Fruit fly (Drosophila melanogaster) whole organism, embryonic: ENCODE data around the gene Coa8.

Experiments used
- Adf1 ChIP-seq: fragments of 200-800 bp; sonication (Bioruptor generic); IDR thresholded peaks from 2 replicates; pipeline ENCODE4 v1.3.6; 2022; ENCODE audit warnings: missing biosample characterization, missing genetic modification characterization
- CG10543 ChIP-seq: fragments of 200-800 bp; sonication (Bioruptor generic); optimal IDR thresholded peaks from 3 replicates; lab custom pipeline; 2017; ENCODE audit warnings: missing biosample characterization, mild to moderate bottlenecking, missing genetic modification characterization, moderate library complexity
- CG13424 ChIP-seq: fragments of 200-800 bp; sonication (Bioruptor generic); optimal IDR thresholded peaks from 2 replicates; lab custom pipeline; 2019; ENCODE audit warnings: missing biosample characterization, mild to moderate bottlenecking, missing genetic modification characterization, moderate library complexity
- CG13624 ChIP-seq: fragments of 200-800 bp; sonication (Bioruptor generic); optimal IDR thresholded peaks from 2 replicates; lab custom pipeline; 2016; ENCODE audit warnings: missing biosample characterization, missing genetic modification characterization
- CG15269 ChIP-seq: fragments of 200-800 bp; sonication (Bioruptor generic); optimal IDR thresholded peaks from 2 replicates; lab custom pipeline; 2018; ENCODE audit warnings: missing biosample characterization, mild to moderate bottlenecking, missing genetic modification characterization, moderate library complexity
- CG16863 ChIP-seq: fragments of 200-800 bp; sonication (Bioruptor generic); optimal IDR thresholded peaks from 3 replicates; lab custom pipeline; 2016; ENCODE audit warnings: missing biosample characterization, missing genetic modification characterization
- CG17359 ChIP-seq: fragments of 200-800 bp; sonication (Bioruptor generic); optimal IDR thresholded peaks from 3 replicates; lab custom pipeline; 2018; ENCODE audit warnings: missing biosample characterization, mild to moderate bottlenecking, missing genetic modification characterization, moderate library complexity
- CG1832 ChIP-seq: fragments of 200-800 bp; sonication (Bioruptor generic); optimal IDR thresholded peaks from 2 replicates; lab custom pipeline; 2017; ENCODE audit warnings: missing biosample characterization, mild to moderate bottlenecking, missing genetic modification characterization, inconsistent platforms
- CG2199 ChIP-seq: fragments of 200-800 bp; sonication (Bioruptor generic); IDR thresholded peaks from 3 replicates; pipeline ENCODE4 v1.3.6; 2022; ENCODE audit warnings: missing biosample characterization, missing genetic modification characterization
- CG31388 ChIP-seq: fragments of 200-800 bp; sonication (Bioruptor generic); optimal IDR thresholded peaks from 2 replicates; lab custom pipeline; 2016; ENCODE audit warnings: missing biosample characterization, missing genetic modification characterization
- CG32532 ChIP-seq: fragments of 200-800 bp; sonication (Bioruptor generic); IDR thresholded peaks from 2 replicates; pipeline ENCODE4 v1.3.6; 2022; ENCODE audit warnings: missing biosample characterization, missing genetic modification characterization
- CG34422 ChIP-seq: fragments of 200-800 bp; sonication (Bioruptor generic); IDR thresholded peaks from 3 replicates; pipeline ENCODE4 v1.3.6; 2022; ENCODE audit warnings: missing biosample characterization, missing genetic modification characterization
- CG4820 ChIP-seq: fragments of 200-800 bp; sonication (Bioruptor generic); optimal IDR thresholded peaks from 3 replicates; lab custom pipeline; 2016; ENCODE audit warnings: missing biosample characterization, missing genetic modification characterization
- CG6689 ChIP-seq: fragments of 200-800 bp; sonication (Bioruptor generic); IDR thresholded peaks from 2 replicates; pipeline ENCODE4 v1.3.6; 2022; ENCODE audit warnings: missing biosample characterization, missing genetic modification characterization
- CG7271 ChIP-seq: fragments of 200-800 bp; sonication (Bioruptor generic); optimal IDR thresholded peaks from 2 replicates; lab custom pipeline; 2018; ENCODE audit warnings: missing biosample characterization, mild to moderate bottlenecking, missing genetic modification characterization, moderate library complexity
- Dek ChIP-seq: fragments of 200-800 bp; sonication (Bioruptor generic); optimal IDR thresholded peaks from 3 replicates; lab custom pipeline; 2019; ENCODE audit warnings: missing biosample characterization, mild to moderate bottlenecking, missing genetic modification characterization, moderate library complexity
- ERR ChIP-seq: fragments of 200-800 bp; sonication (Bioruptor generic); optimal IDR thresholded peaks from 2 replicates; lab custom pipeline; 2016; ENCODE audit warnings: missing biosample characterization, missing genetic modification characterization
- Ets65A ChIP-seq: fragments of 200-800 bp; sonication (Bioruptor generic); peaks from one replicate; lab custom pipeline; 2016; ENCODE audit warnings: missing biosample characterization, missing genetic modification characterization
- Hsf ChIP-seq: fragments of 200-800 bp; sonication (Bioruptor generic); optimal IDR thresholded peaks from 3 replicates; lab custom pipeline; 2016; ENCODE audit warnings: missing biosample characterization, missing genetic modification characterization
- MTF-1 ChIP-seq: fragments of 200-800 bp; sonication (Bioruptor generic); optimal IDR thresholded peaks from 2 replicates; lab custom pipeline; 2018; ENCODE audit warnings: missing biosample characterization, mild to moderate bottlenecking, missing genetic modification characterization, borderline replicate concordance
- Mad ChIP-seq: fragments of 200-800 bp; sonication (Bioruptor generic); optimal IDR thresholded peaks from 2 replicates; lab custom pipeline; 2016; ENCODE audit warnings: missing biosample characterization, missing genetic modification characterization
- Mrtf ChIP-seq: fragments of 200-800 bp; sonication (Bioruptor generic); IDR thresholded peaks from 3 replicates; pipeline ENCODE4 v1.3.6; 2022; ENCODE audit warnings: missing biosample characterization, missing genetic modification characterization
- Optix ChIP-seq: fragments of 200-800 bp; sonication (Bioruptor generic); IDR thresholded peaks from 3 replicates; pipeline ENCODE4 v1.3.6; 2022; ENCODE audit warnings: missing biosample characterization, missing genetic modification characterization
- Ptx1 ChIP-seq: fragments of 200-800 bp; sonication (Bioruptor generic); IDR thresholded peaks from 2 replicates; pipeline ENCODE4 v1.3.6; 2022; ENCODE audit warnings: missing biosample characterization, missing genetic modification characterization
- Sry-β ChIP-seq: fragments of 200-800 bp; sonication (Bioruptor generic); optimal IDR thresholded peaks from 2 replicates; lab custom pipeline; 2018; ENCODE audit warnings: missing biosample characterization, mild to moderate bottlenecking, missing genetic modification characterization, moderate library complexity
- abd-A ChIP-seq: fragments of 200-800 bp; sonication (Bioruptor generic); optimal IDR thresholded peaks from 3 replicates; lab custom pipeline; 2019; ENCODE audit warnings: missing biosample characterization, mild to moderate bottlenecking, missing genetic modification characterization, moderate library complexity
- al ChIP-seq: fragments of 200-800 bp; sonication (Bioruptor generic); IDR thresholded peaks from 2 replicates; pipeline ENCODE4 v1.3.6; 2022; ENCODE audit warnings: missing biosample characterization, missing genetic modification characterization
- ase ChIP-seq: fragments of 200-800 bp; sonication (Bioruptor generic); IDR thresholded peaks from 3 replicates; pipeline ENCODE4 v1.3.6; 2022; ENCODE audit warnings: missing biosample characterization, missing genetic modification characterization
- da ChIP-seq: fragments of 200-800 bp; sonication (Bioruptor generic); optimal IDR thresholded peaks from 2 replicates; lab custom pipeline; 2016; ENCODE audit warnings: missing biosample characterization, missing genetic modification characterization
- dimm ChIP-seq: fragments of 200-800 bp; sonication (Bioruptor generic); IDR thresholded peaks from 2 replicates; pipeline ENCODE4 v1.3.6; 2022; ENCODE audit warnings: missing biosample characterization, missing genetic modification characterization
- ems ChIP-seq: fragments of 200-800 bp; sonication (Bioruptor generic); optimal IDR thresholded peaks from 3 replicates; lab custom pipeline; 2016; ENCODE audit warnings: missing biosample characterization, missing genetic modification characterization
- exex ChIP-seq: fragments of 200-800 bp; sonication (Bioruptor generic); optimal IDR thresholded peaks from 4 replicates; lab custom pipeline; 2018; ENCODE audit warnings: missing biosample characterization, mild to moderate bottlenecking, missing genetic modification characterization, moderate library complexity
- eyg ChIP-seq: fragments of 200-800 bp; sonication (Bioruptor generic); optimal IDR thresholded peaks from 3 replicates; lab custom pipeline; 2016; ENCODE audit warnings: missing biosample characterization, missing genetic modification characterization
- ftz-f1 ChIP-seq: fragments of 200-800 bp; sonication (Bioruptor generic); optimal IDR thresholded peaks from 2 replicates; lab custom pipeline; 2016; ENCODE audit warnings: missing biosample characterization, missing genetic modification characterization
- gcm2 ChIP-seq: fragments of 200-800 bp; sonication (Bioruptor generic); optimal IDR thresholded peaks from 2 replicates; lab custom pipeline; 2016; ENCODE audit warnings: missing biosample characterization, missing genetic modification characterization
- gem ChIP-seq: fragments of 200-800 bp; sonication (Bioruptor generic); optimal IDR thresholded peaks from 2 replicates; lab custom pipeline; 2019; ENCODE audit warnings: missing biosample characterization, mild to moderate bottlenecking, missing genetic modification characterization, moderate library complexity
- grau ChIP-seq: fragments of 200-800 bp; optimal IDR thresholded peaks from 3 replicates; lab custom pipeline; 2019; ENCODE audit warnings: missing biosample characterization, mild to moderate bottlenecking, missing genetic modification characterization, moderate library complexity
- gro ChIP-seq: fragments of 200-800 bp; sonication (Bioruptor generic); optimal IDR thresholded peaks from 2 replicates; lab custom pipeline; 2016; ENCODE audit warnings: missing biosample characterization, missing genetic modification characterization
- gsb-n ChIP-seq: fragments of 200-800 bp; sonication (Bioruptor generic); optimal IDR thresholded peaks from 3 replicates; lab custom pipeline; 2018; ENCODE audit warnings: missing biosample characterization, mild to moderate bottlenecking, missing genetic modification characterization
- h ChIP-seq: fragments of >200 bp; optimal IDR thresholded peaks from 2 replicates; lab custom pipeline; 2017
- lilli ChIP-seq: fragments of 200-800 bp; sonication (Bioruptor generic); optimal IDR thresholded peaks from 3 replicates; lab custom pipeline; 2016; ENCODE audit warnings: missing biosample characterization, missing genetic modification characterization
- nerfin-1 ChIP-seq: fragments of 200-800 bp; sonication (Bioruptor generic); optimal IDR thresholded peaks from 3 replicates; lab custom pipeline; 2019; ENCODE audit warnings: missing biosample characterization, mild to moderate bottlenecking, missing genetic modification characterization, moderate library complexity
- odd ChIP-seq: fragments of 200-800 bp; sonication (Bioruptor generic); optimal IDR thresholded peaks from 2 replicates; lab custom pipeline; 2017; ENCODE audit warnings: missing biosample characterization, mild to moderate bottlenecking, missing genetic modification characterization
- otp ChIP-seq: fragments of 200-800 bp; sonication (Bioruptor generic); IDR thresholded peaks from 3 replicates; pipeline ENCODE4, ENCODE4 v1.3.6; 2022; ENCODE audit warnings: missing biosample characterization, missing genetic modification characterization
- p53 ChIP-seq: fragments of 200-800 bp; sonication (Bioruptor generic); optimal IDR thresholded peaks from 2 replicates; lab custom pipeline; 2016; ENCODE audit warnings: missing biosample characterization, missing genetic modification characterization
- peb ChIP-seq: fragments of 200-800 bp; sonication (Bioruptor generic); IDR thresholded peaks from 2 replicates; pipeline ENCODE4 v1.3.6; 2022; ENCODE audit warnings: missing biosample characterization, missing genetic modification characterization
- seq ChIP-seq: fragments of 200-800 bp; sonication (Bioruptor generic); IDR thresholded peaks from 2 replicates; pipeline ENCODE4 v1.3.6; 2022; ENCODE audit warnings: missing biosample characterization, missing genetic modification characterization
- ssp ChIP-seq: fragments of 200-800 bp; sonication (Bioruptor generic); IDR thresholded peaks from 2 replicates; pipeline ENCODE4 v1.3.6; 2022; ENCODE audit warnings: missing biosample characterization, missing genetic modification characterization
- tio ChIP-seq: fragments of 200-800 bp; sonication (Bioruptor generic); optimal IDR thresholded peaks from 2 replicates; lab custom pipeline; 2017; ENCODE audit warnings: missing biosample characterization, missing genetic modification characterization, inconsistent platforms
- ttk ChIP-seq: fragments of 200-800 bp; sonication (Bioruptor generic); IDR thresholded peaks from 2 replicates; pipeline ENCODE4 v2.1.2; 2022; ENCODE audit warnings: missing biosample characterization, missing genetic modification characterization
- vfl ChIP-seq: fragments of 200-800 bp; sonication (Bioruptor generic); optimal IDR thresholded peaks from 2 replicates; lab custom pipeline; 2016; ENCODE audit warnings: missing biosample characterization, missing genetic modification characterization
- vnd ChIP-seq: fragments of 200-800 bp; sonication (Bioruptor generic); IDR thresholded peaks from 3 replicates; pipeline ENCODE4 v1.3.6; 2022; ENCODE audit warnings: missing biosample characterization, missing genetic modification characterization; ENCODE audit not compliant: partially characterized antibody

Coa8 gene

dm6 chrX:1849914-1850313, 30.2 kb upstream of the Coa8 start (continued):
- TF ChIP-seq CG31388: peak; percentile 21
- peak; percentile 89 for TF ChIP-seq exex (tag; lab: Kevin White, UChicago)
- peak; percentile 64 for TF ChIP-seq gsb-n
- peak; percentile 91 for TF ChIP-seq CG15269
- no peak for TF ChIP-seq otp (GFP tag; lab: Robert Waterston, UW)
- peak; percentile 43 for TF ChIP-seq ssp (GFP tag; lab: Robert Waterston, UW)
- peak; percentile 45; the same call in 1 of the 2 replicates for TF ChIP-seq ttk (GFP tag; lab: Robert Waterston, UW)
- TF ChIP-seq CG17359 (tag; lab: Kevin White, UChicago): peak; percentile 87
- TF ChIP-seq nerfin-1 (tag; lab: Kevin White, UChicago): peak; percentile 71
- peak; percentile 91 for TF ChIP-seq CG10543
- peak; percentile 6 for TF ChIP-seq Sry-β
- TF ChIP-seq Hsf: peak; percentile 81
- TF ChIP-seq ftz-f1: peak; percentile 62
- peak; percentile 92 for TF ChIP-seq lilli
- TF ChIP-seq abd-A: peak; percentile 83
- peak; percentile 62 for TF ChIP-seq CG4820 (GFP tag; lab: Kevin White, UChicago)
- TF ChIP-seq grau (tag; lab: Kevin White, UChicago): peak; percentile 91
- peak; percentile 89 for TF ChIP-seq CG13424
- TF ChIP-seq CG1832: no peak
- peak; percentile 61; the same call in 2 of the 3 replicates for TF ChIP-seq Mrtf (GFP tag; lab: Robert Waterston, UW)
- no peak for TF ChIP-seq dimm (GFP tag; lab: Robert Waterston, UW)
- peak; percentile 77 for TF ChIP-seq vfl (GFP tag; lab: Kevin White, UChicago)
- TF ChIP-seq Optix (GFP tag; lab: Robert Waterston, UW): no peak
- peak; percentile 71 for TF ChIP-seq CG6689 (GFP tag; lab: Robert Waterston, UW)
- peak; percentile 96 for TF ChIP-seq gro (GFP tag; lab: Kevin White, UChicago)
- TF ChIP-seq CG13624 (GFP tag; lab: Kevin White, UChicago): peak; percentile 75
- TF ChIP-seq h: no peak
- TF ChIP-seq ase (GFP tag; lab: Robert Waterston, UW): peak; percentile 59; the same call in 2 of the 3 replicates
- TF ChIP-seq CG16863 (GFP tag; lab: Kevin White, UChicago): peak; percentile 62
- peak; percentile 81 for TF ChIP-seq tio
- peak; percentile 94 for TF ChIP-seq gem (tag; lab: Kevin White, UChicago)
- TF ChIP-seq ERR: peak; percentile 73
- peak; percentile 74 for TF ChIP-seq odd (GFP tag; lab: Kevin White, UChicago)
- TF ChIP-seq CG7271 (tag; lab: Kevin White, UChicago): peak; percentile 15
- TF ChIP-seq al (GFP tag; lab: Robert Waterston, UW): peak; percentile 72
- peak; percentile 82 for TF ChIP-seq Ptx1 (GFP tag; lab: Robert Waterston, UW)
- peak; percentile 34 for TF ChIP-seq MTF-1 (GFP tag; lab: Kevin White, UChicago)
- peak; percentile 82 for TF ChIP-seq seq (GFP tag; lab: Robert Waterston, UW)
- no peak for TF ChIP-seq p53 (GFP tag; lab: Kevin White, UChicago)
- TF ChIP-seq Dek (tag; lab: Kevin White, UChicago): peak; percentile 92
- peak; percentile 91 for TF ChIP-seq CG32532
- no peak for TF ChIP-seq vnd (GFP tag; lab: Robert Waterston, UW)
- TF ChIP-seq peb (GFP tag; lab: Robert Waterston, UW): peak; percentile 37; the same call in 1 of the 2 replicates
- TF ChIP-seq CG34422 (GFP tag; lab: Robert Waterston, UW): peak; percentile 77; the same call in 2 of the 3 replicates
- peak; percentile 49 for TF ChIP-seq Mad
- TF ChIP-seq Adf1 (GFP tag; lab: Robert Waterston, UW): peak; percentile 69
- peak; percentile 14 for TF ChIP-seq da (GFP tag; lab: Kevin White, UChicago)
- TF ChIP-seq Ets65A (GFP tag; lab: Kevin White, UChicago): peak; percentile 95
- TF ChIP-seq gcm2: peak; percentile 44
- TF ChIP-seq CG2199 (GFP tag; lab: Robert Waterston, UW): no peak
- peak; percentile 44 for TF ChIP-seq eyg (GFP tag; lab: Kevin White, UChicago)
- peak; percentile 78 for TF ChIP-seq ems (GFP tag; lab: Kevin White, UChicago)
